Worm (Caenorhabditis elegans) whole organism, early embryonic: Measurements from ENCODE around the gene Y49F6B.14.

Source experiments
- ama-1 ChIP-seq: fragments of 150-350 bp; optimal IDR thresholded peaks from 2 replicates; lab custom pipeline; 2014
- flt-1 ChIP-seq: fragments of 200-800 bp; sonication (Bioruptor generic); IDR thresholded peaks from 2 replicates; pipeline ENCODE4 v1.3.6; 2022; ENCODE audit warnings: missing genetic modification characterization, missing compliant biosample characterization
- hmg-4 ChIP-seq: fragments of 200-800 bp; sonication (Bioruptor generic); optimal IDR thresholded peaks from 2 replicates; lab custom pipeline; 2018; ENCODE audit warnings: mild to moderate bottlenecking, missing genetic modification characterization, missing compliant biosample characterization
- tbx-37 ChIP-seq: fragments of 200-800 bp; sonication (Bioruptor generic); conservative IDR thresholded peaks from 2 replicates; pipeline ENCODE4 v1.3.6; 2022; ENCODE audit warnings: missing genetic modification reagents, missing genetic modification characterization, missing compliant biosample characterization

DNA sequence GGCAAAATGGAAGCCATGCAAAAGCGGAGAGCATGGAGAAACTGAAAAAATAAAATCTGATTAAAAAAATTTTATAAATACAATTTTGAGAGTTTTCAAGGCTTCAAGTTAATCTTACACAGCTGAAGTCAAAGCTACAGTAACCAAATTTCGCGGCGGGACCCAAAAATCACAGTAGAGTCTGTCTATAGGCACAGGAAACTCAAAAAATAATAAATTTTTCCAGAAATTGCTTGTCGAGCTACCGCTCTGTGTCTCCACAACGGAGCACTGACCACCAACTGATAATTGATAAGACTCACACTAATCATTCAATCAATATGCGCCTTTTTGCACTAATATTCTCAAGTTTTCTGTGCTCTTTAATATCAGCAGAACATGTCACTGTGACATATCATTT, 35.1 kb upstream of the Y49F6B.14 start, which contains the start of gene W10G11.19:
- no peak for TF ChIP-seq tbx-37 (GFP tag; lab: Robert Waterston, UW)
- no peak for TF ChIP-seq hmg-4 (GFP tag; lab: Kevin White, UChicago)
- TF ChIP-seq flt-1 (GFP tag; lab: Robert Waterston, UW) = no peak
- no peak for TF ChIP-seq ama-1 (lab: Kevin White, UChicago)
